Worm (Caenorhabditis elegans) whole organism, L2 larva: ENCODE measurements around the gene gst-16.
"Not testable (repeated sequence)": the region's sequence is repeated elsewhere in the genome, so short reads cannot be mapped to it uniquely, and the experiment has no call there.

Experiments
- C34F6.9 ChIP-seq: fragments of 150-350 bp; optimal IDR thresholded peaks from 2 replicates; lab custom pipeline; 2014; ENCODE audit warnings: missing biosample characterization, missing genetic modification characterization
- F13H6.1 ChIP-seq: sonication (generic microtip); optimal IDR thresholded peaks from 2 replicates; lab custom pipeline; 2016; ENCODE audit warnings: missing genetic modification characterization, missing compliant biosample characterization
- R02D3.7 ChIP-seq: fragments of 150-350 bp; optimal IDR thresholded peaks from 2 replicates; lab custom pipeline; 2014; ENCODE audit warnings: missing biosample characterization, missing genetic modification characterization
- Y55F3AM.14 ChIP-seq: fragments of 200-800 bp; sonication (Bioruptor generic); optimal IDR thresholded peaks from 2 replicates; lab custom pipeline; 2018; ENCODE audit warnings: mild to moderate bottlenecking, missing genetic modification characterization, missing compliant biosample characterization
- ZK546.5 ChIP-seq: sonication (generic microtip); optimal IDR thresholded peaks from 2 replicates; lab custom pipeline; 2017; ENCODE audit warnings: missing biosample characterization, missing genetic modification characterization
- alr-1 ChIP-seq: fragments of 150-350 bp; optimal IDR thresholded peaks from 2 replicates; lab custom pipeline; 2014; ENCODE audit warnings: missing biosample characterization, missing genetic modification characterization
- ama-1 ChIP-seq: fragments of 150-350 bp; optimal IDR thresholded peaks from 2 replicates; lab custom pipeline; 2018; ENCODE audit warnings: inconsistent platforms
- blmp-1 ChIP-seq: sonication (generic microtip); optimal IDR thresholded peaks from 2 replicates; lab custom pipeline; 2017; ENCODE audit warnings: missing genetic modification characterization, mild to moderate bottlenecking, missing compliant biosample characterization, antibody characterized with exemption, moderate library complexity; ENCODE audit not compliant: insufficient read depth
- ceh-16 ChIP-seq: fragments of 150-350 bp; optimal IDR thresholded peaks from 2 replicates; lab custom pipeline; 2014; ENCODE audit warnings: missing biosample characterization, missing genetic modification characterization
- crh-2 ChIP-seq: sonication (generic microtip); optimal IDR thresholded peaks from 2 replicates; lab custom pipeline; 2017; ENCODE audit warnings: missing biosample characterization, missing genetic modification characterization
- elt-1 ChIP-seq: fragments of 150-350 bp; optimal IDR thresholded peaks from 2 replicates; lab custom pipeline; 2014; ENCODE audit warnings: missing biosample characterization, missing genetic modification characterization
- elt-3 ChIP-seq: sonication (generic microtip); optimal IDR thresholded peaks from 2 replicates; lab custom pipeline; 2017; ENCODE audit warnings: missing biosample characterization, missing genetic modification characterization
- fos-1 ChIP-seq: fragments of 150-350 bp; optimal IDR thresholded peaks from 2 replicates; lab custom pipeline; 2014; ENCODE audit warnings: missing biosample characterization, missing genetic modification characterization
- gmeb-1 ChIP-seq: fragments of 150-350 bp; optimal IDR thresholded peaks from 2 replicates; lab custom pipeline; 2014; ENCODE audit warnings: missing biosample characterization, missing genetic modification characterization
- lin-11 ChIP-seq: fragments of 150-350 bp; sonication (generic microtip); optimal IDR thresholded peaks from 2 replicates; lab custom pipeline; 2014; ENCODE audit warnings: missing biosample characterization, missing genetic modification characterization, inconsistent platforms, mixed read lengths
- lin-39 ChIP-seq: fragments of 150-350 bp; optimal IDR thresholded peaks from 2 replicates; lab custom pipeline; 2014; ENCODE audit warnings: missing biosample characterization, missing genetic modification reagents, missing genetic modification characterization
- lsy-2 ChIP-seq, 2 experiments: fragments of 150-350 bp in 1 of 2; sonication (generic microtip) in 1 of 2; optimal IDR thresholded peaks; 2 replicates each; lab custom pipeline; 2014 to 2017; ENCODE audit warnings: missing biosample characterization in 2 of 2, missing genetic modification characterization in 2 of 2
- mbf-1 ChIP-seq: sonication (generic microtip); optimal IDR thresholded peaks from 2 replicates; lab custom pipeline; 2017; ENCODE audit warnings: missing biosample characterization, missing genetic modification characterization
- mdl-1 ChIP-seq, 2 experiments: fragments of 150-350 bp in 1 of 2; sonication (generic microtip) in 1 of 2; optimal IDR thresholded peaks; 2 replicates each; lab custom pipeline; 2017; ENCODE audit warnings: missing biosample characterization in 2 of 2, missing genetic modification characterization in 2 of 2
- nhr-11 ChIP-seq: fragments of 150-350 bp; optimal IDR thresholded peaks from 2 replicates; lab custom pipeline; 2014; ENCODE audit warnings: missing biosample characterization, missing genetic modification characterization
- nhr-12 ChIP-seq: fragments of 150-350 bp; optimal IDR thresholded peaks from 2 replicates; lab custom pipeline; 2014; ENCODE audit warnings: missing biosample characterization, missing genetic modification characterization
- nhr-129 ChIP-seq: fragments of 150-350 bp; optimal IDR thresholded peaks from 2 replicates; lab custom pipeline; 2014; ENCODE audit warnings: missing biosample characterization, missing genetic modification characterization
- nhr-21 ChIP-seq: fragments of 150-350 bp; optimal IDR thresholded peaks from 2 replicates; lab custom pipeline; 2014; ENCODE audit warnings: missing biosample characterization, missing genetic modification characterization
- nhr-23 ChIP-seq: fragments of 150-350 bp; optimal IDR thresholded peaks from 2 replicates; lab custom pipeline; 2014; ENCODE audit warnings: missing biosample characterization, missing genetic modification reagents, missing genetic modification characterization
- nhr-25 ChIP-seq: fragments of 150-350 bp; sonication (generic microtip); optimal IDR thresholded peaks from 3 replicates; lab custom pipeline; 2014; ENCODE audit warnings: missing biosample characterization, missing genetic modification characterization
- nhr-77 ChIP-seq: fragments of 150-350 bp; optimal IDR thresholded peaks from 2 replicates; lab custom pipeline; 2014; ENCODE audit warnings: missing biosample characterization, missing genetic modification characterization
- peb-1 ChIP-seq: fragments of 150-350 bp; optimal IDR thresholded peaks from 2 replicates; lab custom pipeline; 2014; ENCODE audit warnings: missing biosample characterization, missing genetic modification characterization
- skn-1 ChIP-seq: sonication (generic microtip); optimal IDR thresholded peaks from 2 replicates; lab custom pipeline; 2017; ENCODE audit warnings: missing biosample characterization, missing genetic modification characterization
- sma-3 ChIP-seq: sonication (generic microtip); optimal IDR thresholded peaks from 2 replicates; lab custom pipeline; 2016; ENCODE audit warnings: missing genetic modification reagents, missing genetic modification characterization, missing compliant biosample characterization
- sma-9 ChIP-seq, 2 experiments: fragments of 150-350 bp in 1 of 2; sonication (generic microtip) in 1 of 2; optimal IDR thresholded peaks; 2 replicates each; lab custom pipeline; 2014 to 2016; ENCODE audit warnings: missing genetic modification characterization in 2 of 2, mild to moderate bottlenecking in 1 of 2, missing biosample characterization in 1 of 2, missing compliant biosample characterization in 1 of 2, missing genetic modification reagents in 1 of 2, moderate library complexity in 1 of 2
- snpc-4 ChIP-seq: fragments of 150-350 bp; optimal IDR thresholded peaks from 2 replicates; lab custom pipeline; 2014; ENCODE audit warnings: missing biosample characterization, missing genetic modification characterization
- unc-39 ChIP-seq: fragments of 150-350 bp; optimal IDR thresholded peaks from 2 replicates; lab custom pipeline; 2014; ENCODE audit warnings: missing biosample characterization, missing genetic modification characterization
- unc-55 ChIP-seq: fragments of 150-350 bp; sonication (generic microtip); optimal IDR thresholded peaks from 3 replicates; lab custom pipeline; 2014; ENCODE audit warnings: missing biosample characterization, missing genetic modification reagents, missing genetic modification characterization
- unc-62 ChIP-seq: fragments of 150-350 bp; optimal IDR thresholded peaks from 2 replicates; lab custom pipeline; 2014; ENCODE audit warnings: missing biosample characterization, missing genetic modification reagents, missing genetic modification characterization
- zag-1 ChIP-seq: fragments of 150-350 bp; optimal IDR thresholded peaks from 2 replicates; lab custom pipeline; 2014; ENCODE audit warnings: missing biosample characterization, missing genetic modification characterization
- ztf-1 ChIP-seq: fragments of 200-800 bp; sonication (Bioruptor generic); conservative IDR thresholded peaks from 2 replicates; pipeline ENCODE4 v1.3.6; 2022; ENCODE audit warnings: missing genetic modification characterization, missing compliant biosample characterization
- ztf-11 ChIP-seq: sonication (generic microtip); optimal IDR thresholded peaks from 2 replicates; lab custom pipeline; 2017; ENCODE audit warnings: missing biosample characterization, missing genetic modification characterization
- ztf-4 ChIP-seq: fragments of 150-350 bp; optimal IDR thresholded peaks from 2 replicates; lab custom pipeline; 2014; ENCODE audit warnings: missing biosample characterization, missing genetic modification characterization

gst-16 gene

ce11 chrII:13654723-13655122 is 30.5 kb upstream of the gst-16 start, which contains the start of gene C31C9.9:
C31C9.9 (plus strand) TSS chrII:13655023.
- not testable (repeated sequence) for TF ChIP-seq Y55F3AM.14 (GFP tag; lab: Kevin White, UChicago); lin-11 (tag; lab: Kevin White, UChicago); gmeb-1 (tag; lab: Kevin White, UChicago)

ce11 chrII:13648230-13648629 is 24.0 kb upstream of the gst-16 start, which contains the start of gene fbxa-169:
fbxa-169 (plus strand) TSS chrII:13648530.
- TF ChIP-seq ztf-11 (tag; lab: Kevin White, UChicago), result no peak
- TF ChIP-seq nhr-12 (tag; lab: Kevin White, UChicago), result no peak
- TF ChIP-seq nhr-11 (tag; lab: Kevin White, UChicago), result no peak
- no peak for TF ChIP-seq ztf-4 (tag; lab: Kevin White, UChicago)
- no peak for TF ChIP-seq nhr-21 (tag; lab: Kevin White, UChicago)
- no peak for TF ChIP-seq mdl-1 (tag; optimal IDR thresholded peaks at IDR 0.05; lab: Kevin White, UChicago)
- no peak for TF ChIP-seq crh-2 (tag; lab: Kevin White, UChicago)
- no peak for TF ChIP-seq nhr-23 (tag; lab: Kevin White, UChicago)
- TF ChIP-seq nhr-25 (tag; lab: Kevin White, UChicago), result no peak
- TF ChIP-seq unc-39 (tag; lab: Kevin White, UChicago), result no peak
- TF ChIP-seq alr-1, result no peak
- TF ChIP-seq skn-1 (tag; lab: Kevin White, UChicago), result no peak
- no peak for TF ChIP-seq Y55F3AM.14 (GFP tag; lab: Kevin White, UChicago)
- no peak for TF ChIP-seq elt-3 (tag; lab: Kevin White, UChicago)
- TF ChIP-seq ceh-16, result no peak
- no peak for TF ChIP-seq lsy-2 (tag; optimal IDR thresholded peaks at IDR 0.05; lab: Kevin White, UChicago)
- no peak for TF ChIP-seq lin-39 (tag; lab: Kevin White, UChicago)

- TF ChIP-seq unc-55 (GFP tag; lab: Kevin White, UChicago), result peak; percentile 16
- peak; percentile 4 for TF ChIP-seq fos-1 (tag; lab: Kevin White, UChicago)
- no peak for TF ChIP-seq ama-1
- TF ChIP-seq, all 48 proteins: peak for 2
Measured at ce11 chrII:13641311-13641710, 17.1 kb upstream of the gst-16 start, which contains the start of gene fbxa-167. fbxa-167 (plus strand) TSS chrII:13641489.

- peak; percentile 39 for TF ChIP-seq C34F6.9 (tag; lab: Kevin White, UChicago)
- TF ChIP-seq fos-1 (tag; lab: Kevin White, UChicago), result peak; percentile 45
- TF ChIP-seq R02D3.7 (tag; lab: Kevin White, UChicago), result no peak
- peak; percentile 49 for TF ChIP-seq nhr-25 (tag; lab: Kevin White, UChicago)
- TF ChIP-seq lsy-2 (tag; optimal IDR thresholded peaks at IDR 0.05; lab: Kevin White, UChicago), result peak in 1 of 2 experiments; percentile 38
- no peak for TF ChIP-seq unc-62 (GFP tag; lab: Kevin White, UChicago)
- peak; percentile 1 for TF ChIP-seq blmp-1 (tag; lab: Kevin White, UChicago)
- no peak for TF ChIP-seq ztf-4 (tag; lab: Kevin White, UChicago)
- peak; percentile 50 for TF ChIP-seq unc-55 (GFP tag; lab: Kevin White, UChicago)
- peak; percentile 7 for TF ChIP-seq nhr-21 (tag; lab: Kevin White, UChicago)
- TF ChIP-seq F13H6.1, result peak; percentile 39
- TF ChIP-seq crh-2 (tag; lab: Kevin White, UChicago), result peak; percentile 49
- TF ChIP-seq nhr-77 (tag; lab: Kevin White, UChicago), result no peak
- TF ChIP-seq sma-9 (GFP tag; optimal IDR thresholded peaks at IDR 0.05; lab: Kevin White, UChicago), result peak; percentile 85
- TF ChIP-seq sma-9 (tag; optimal IDR thresholded peaks at IDR 0.05; lab: Kevin White, UChicago), result no peak
- TF ChIP-seq, all 48 proteins: peak for 10
Measured at ce11 chrII:13640210-13640609, 16.0 kb upstream of the gst-16 start.

ce11 chrII:13638576-13638975 is 14.3 kb upstream of the gst-16 start:
- TF ChIP-seq mbf-1, result no peak
- TF ChIP-seq nhr-129, result peak; percentile 9
- TF ChIP-seq sma-9 (GFP tag; optimal IDR thresholded peaks at IDR 0.05; lab: Kevin White, UChicago), result peak; percentile 77
- no peak for TF ChIP-seq sma-9 (tag; optimal IDR thresholded peaks at IDR 0.05; lab: Kevin White, UChicago)
- peak; percentile 86 for TF ChIP-seq nhr-25 (tag; lab: Kevin White, UChicago)
- no peak for TF ChIP-seq ztf-11 (tag; lab: Kevin White, UChicago)
- no peak for TF ChIP-seq mdl-1 (tag; optimal IDR thresholded peaks at IDR 0.05; lab: Kevin White, UChicago)
- TF ChIP-seq nhr-77 (tag; lab: Kevin White, UChicago), result no peak
- TF ChIP-seq Y55F3AM.14 (GFP tag; lab: Kevin White, UChicago), result no peak
- TF ChIP-seq elt-1 (tag; lab: Kevin White, UChicago), result peak; percentile 53
- TF ChIP-seq ama-1, result no peak
- TF ChIP-seq R02D3.7 (tag; lab: Kevin White, UChicago), result no peak
- TF ChIP-seq ztf-1 (GFP tag; lab: Robert Waterston, UW), result no peak
- peak; percentile 51 for TF ChIP-seq F13H6.1
- TF ChIP-seq blmp-1 (tag; lab: Kevin White, UChicago), result peak; percentile 53
- no peak for TF ChIP-seq zag-1
- peak; percentile 45 for TF ChIP-seq sma-3 (GFP tag; lab: Kevin White, UChicago)
- TF ChIP-seq peb-1, result no peak
- no peak for TF ChIP-seq skn-1 (tag; lab: Kevin White, UChicago)
- TF ChIP-seq nhr-21 (tag; lab: Kevin White, UChicago), result peak; percentile 74
- no peak for TF ChIP-seq ZK546.5 (tag; lab: Kevin White, UChicago)
- no peak for TF ChIP-seq nhr-11 (tag; lab: Kevin White, UChicago)
- TF ChIP-seq crh-2 (tag; lab: Kevin White, UChicago), result peak; percentile 63
- no peak for TF ChIP-seq snpc-4
- no peak for TF ChIP-seq C34F6.9 (tag; lab: Kevin White, UChicago)
- TF ChIP-seq lsy-2 (tag; optimal IDR thresholded peaks at IDR 0.05; lab: Kevin White, UChicago), result peak in 1 of 2 experiments; percentile 39
- TF ChIP-seq fos-1 (tag; lab: Kevin White, UChicago), result peak; percentile 67
- peak; percentile 71 for TF ChIP-seq ceh-16
